Worm (Caenorhabditis elegans): Measurements from ENCODE around the gene znfx-1.

The znfx-1 gene

ce11 chrII:9211684-9212083 is 1.8 kb upstream of the znfx-1 start (continued):
- peak; percentile 83 for TF ChIP-seq egl-43 (GFP tag; IDR thresholded peaks at IDR 0.05)
- TF ChIP-seq unc-62 (GFP tag; optimal IDR thresholded peaks at IDR 0.05 in 1 of 2) = peak in 1 of 2 experiments; percentile 48
- no peak for TF ChIP-seq unc-62 (tag; optimal IDR thresholded peaks at IDR 0.05)

- TF ChIP-seq ztf-7 (tag; optimal IDR thresholded peaks at IDR 0.05) (no peak), lin-38 (GFP tag; IDR thresholded peaks at IDR 0.05) (0 out of 2 replicates have a peak, but pooled peaks have one; percentile 4), egl-27 (tag; optimal IDR thresholded peaks at IDR 0.05) (no peak)
Measured at ce11 chrII:9222969-9223368, 9.5 kb downstream of the znfx-1 start, which contains the start of gene ZK1067.3. ZK1067.3 (plus strand) TSS chrII:9223269.

- peak; percentile 86 for TF ChIP-seq set-16 (GFP tag; IDR thresholded peaks at IDR 0.05)
- 0 out of 2 replicates have a peak, but pooled peaks have one; percentile 6 for TF ChIP-seq egl-43 (GFP tag; IDR thresholded peaks at IDR 0.05)
- no peak for TF ChIP-seq snpc-4 (tag; optimal IDR thresholded peaks at IDR 0.05)
Measured at ce11 chrII:9227134-9227533, 13.7 kb downstream of the znfx-1 start, which contains the start of gene abu-14. abu-14 (minus strand) TSS chrII:9227214.

- TF ChIP-seq daf-19 (GFP tag; conservative IDR thresholded peaks at IDR 0.05) = no peak
- TF ChIP-seq dmd-6 (GFP tag; IDR thresholded peaks at IDR 0.05) = peak; percentile 84
- peak; percentile 85 for TF ChIP-seq hlh-11 (tag; optimal IDR thresholded peaks at IDR 0.05)
- peak; percentile 82 for TF ChIP-seq nhr-28 (tag; optimal IDR thresholded peaks at IDR 0.05)
- TF ChIP-seq ZK546.5 (tag; optimal IDR thresholded peaks at IDR 0.05) = no peak
- no peak for TF ChIP-seq ZK337.2 (GFP tag; IDR thresholded peaks at IDR 0.05)
- TF ChIP-seq pqm-1 (tag; optimal IDR thresholded peaks at IDR 0.05) = peak; percentile 92
- TF ChIP-seq dmd-8 (GFP tag; IDR thresholded peaks at IDR 0.05) = no peak
- peak; percentile 74 for TF ChIP-seq dve-1 (tag; optimal IDR thresholded peaks at IDR 0.05; ENCODE audit: insufficient read depth)
- no peak for TF ChIP-seq lir-3 (tag; optimal IDR thresholded peaks at IDR 0.05)
- no peak for TF ChIP-seq Y48G9A.11 (GFP tag; IDR thresholded peaks at IDR 0.05)
- TF ChIP-seq ces-1 (GFP tag; optimal IDR thresholded peaks at IDR 0.05) = no peak
- TF ChIP-seq daf-16 (GFP tag; optimal IDR thresholded peaks at IDR 0.05) = no peak
- TF ChIP-seq daf-16 (tag; optimal IDR thresholded peaks at IDR 0.05) = peak; percentile 84
- peak; percentile 66 for TF ChIP-seq nhr-77 (tag; optimal IDR thresholded peaks at IDR 0.05)
- TF ChIP-seq mxl-2 (GFP tag; conservative IDR thresholded peaks at IDR 0.05) = no peak
- TF ChIP-seq nhr-48 (tag; optimal IDR thresholded peaks at IDR 0.05) = peak; percentile 18
- TF ChIP-seq unc-62 (GFP tag; optimal IDR thresholded peaks at IDR 0.05 in 1 of 2) = peak in 1 of 2 experiments; percentile 35
- no peak for TF ChIP-seq unc-62 (tag; optimal IDR thresholded peaks at IDR 0.05)
- TF ChIP-seq mxl-3 (GFP tag; optimal IDR thresholded peaks at IDR 0.05) = peak; percentile 86
- TF ChIP-seq zag-1 (tag; optimal IDR thresholded peaks at IDR 0.05) = no peak
- no peak for TF ChIP-seq dmd-9 (GFP tag; IDR thresholded peaks at IDR 0.05)
- TF ChIP-seq D1046.2 (GFP tag; IDR thresholded peaks at IDR 0.05) = no peak
- no peak for TF ChIP-seq Y105C5A.15 (GFP tag; IDR thresholded peaks at IDR 0.05)
- no peak for TF ChIP-seq spr-1 (tag; optimal IDR thresholded peaks at IDR 0.05)
- peak in 1 of 2 experiments; percentile 46 for TF ChIP-seq mdl-1 (tag; optimal IDR thresholded peaks at IDR 0.05)
- TF ChIP-seq T26A8.4 (GFP tag; IDR thresholded peaks at IDR 0.05) = no peak
- TF ChIP-seq php-3 (GFP tag; IDR thresholded peaks at IDR 0.05) = peak; percentile 34; the same call in 1 of the 2 replicates
Measured at ce11 chrII:9231240-9231639, 17.8 kb downstream of the znfx-1 start, which contains the start of gene gst-13. gst-13 (plus strand) TSS chrII:9231457.

- TF ChIP-seq ceh-28 (tag; optimal IDR thresholded peaks at IDR 0.05) (no peak), ceh-20 (GFP tag; IDR thresholded peaks at IDR 0.05) (no peak), R02D3.7 (tag; optimal IDR thresholded peaks at IDR 0.05) (no peak), daf-16 (GFP tag; optimal IDR thresholded peaks at IDR 0.05) (no peak), daf-16 (tag; optimal IDR thresholded peaks at IDR 0.05) (no peak), mep-1 (tag; optimal IDR thresholded peaks at IDR 0.05) (no peak), Y75B8A.6 (GFP tag; IDR thresholded peaks at IDR 0.05) (no peak), lir-3 (tag; optimal IDR thresholded peaks at IDR 0.05) (no peak), dmd-9 (GFP tag; IDR thresholded peaks at IDR 0.05) (no peak), mdl-1 (tag; optimal IDR thresholded peaks at IDR 0.05) (no peak), zag-1 (tag; optimal IDR thresholded peaks at IDR 0.05) (no peak)
Measured at ce11 chrII:9232493-9232892, 19.0 kb downstream of the znfx-1 start.

Data from whole organism, L4 larva.